Fruit fly (Drosophila melanogaster): Measurements from ENCODE around the gene lush.

DNA sequence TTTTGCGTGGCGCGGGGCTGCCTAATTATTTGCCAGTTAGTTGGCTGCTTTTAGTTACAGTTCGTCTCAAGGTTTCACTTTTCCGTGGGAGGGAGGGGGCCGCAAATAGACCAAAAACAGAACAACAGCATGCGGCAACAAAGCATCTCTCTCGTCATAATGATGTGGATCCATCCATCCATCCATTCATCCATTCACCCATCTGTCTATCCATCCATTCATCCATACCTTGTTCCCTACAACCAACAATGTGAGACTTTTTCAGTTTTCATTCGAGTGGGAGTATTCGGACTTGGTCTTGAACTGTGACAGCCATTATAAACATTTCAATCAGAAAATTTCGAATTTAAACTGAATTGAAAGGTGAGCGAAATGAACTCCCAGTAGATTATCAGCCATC lies 26.5 kb downstream of the lush start:
- TF ChIP-seq pan (optimal IDR thresholded peaks at IDR 0.05) (no peak), usp (GFP tag; optimal IDR thresholded peaks at IDR 0.05) (no peak)

Measured in whole organism.